Worm (Caenorhabditis elegans) whole organism, young adult: ENCODE measurements around the gene ghi-1.

ENCODE experiments used
- B0261.1 ChIP-seq: sonication (generic microtip); optimal IDR thresholded peaks from 2 replicates; lab custom pipeline; 2016; ENCODE audit warnings: mild to moderate bottlenecking, missing genetic modification characterization, moderate library complexity, missing compliant biosample characterization
- F57A8.1 ChIP-seq: fragments of 200-800 bp; sonication (Bioruptor generic); optimal IDR thresholded peaks from 2 replicates; lab custom pipeline; 2018; ENCODE audit warnings: mild to moderate bottlenecking, missing genetic modification characterization, moderate library complexity, missing compliant biosample characterization
- ama-1 ChIP-seq, 3 experiments: fragments of 150-350 bp in 1 of 3; sonication (generic microtip) in 2 of 3; optimal IDR thresholded peaks; 2 replicates each; lab custom pipeline; 2014 to 2018; ENCODE audit warnings: missing biosample characterization in 2 of 3, missing genetic modification characterization in 2 of 3, missing genetic modification reagents in 2 of 3
- aptf-2 ChIP-seq: fragments of 200-800 bp; sonication (Bioruptor generic); conservative IDR thresholded peaks from 2 replicates; pipeline ENCODE4 v1.3.6; 2022; ENCODE audit warnings: missing genetic modification reagents, missing genetic modification characterization, missing compliant biosample characterization
- chd-7 ChIP-seq: sonication (generic microtip); optimal IDR thresholded peaks from 2 replicates; lab custom pipeline; 2016; ENCODE audit warnings: mild to moderate bottlenecking, missing genetic modification characterization, moderate library complexity, missing compliant biosample characterization
- dpff-1 ChIP-seq: sonication (generic microtip); optimal IDR thresholded peaks from 2 replicates; lab custom pipeline; 2017; ENCODE audit warnings: mild to moderate bottlenecking, missing genetic modification characterization, missing compliant biosample characterization
- egl-18 ChIP-seq: fragments of 200-800 bp; sonication (Bioruptor generic); IDR thresholded peaks from 2 replicates; pipeline ENCODE4 v1.3.6; 2022; ENCODE audit warnings: missing genetic modification reagents, missing genetic modification characterization, missing compliant biosample characterization
- let-607 ChIP-seq, 2 experiments: fragments of 200-800 bp in 1 of 2; sonication (Bioruptor generic) in 1 of 2; sonication (generic microtip) in 1 of 2; optimal IDR thresholded peaks; 2 replicates each; lab custom pipeline; 2016 to 2018; ENCODE audit warnings: mild to moderate bottlenecking in 2 of 2, missing compliant biosample characterization in 2 of 2, missing genetic modification characterization in 2 of 2, moderate library complexity in 2 of 2, missing genotype in 1 of 2
- lin-35 ChIP-seq, 3 experiments: fragments of 150-350 bp in 2 of 3; sonication (generic microtip) in 1 of 3; optimal IDR thresholded peaks; 2 replicates each; lab custom pipeline; 2014 to 2018; ENCODE audit warnings: missing biosample characterization in 3 of 3, missing genetic modification characterization in 3 of 3, missing genetic modification reagents in 3 of 3
- unc-62 ChIP-seq: fragments of 150-350 bp; optimal IDR thresholded peaks from 2 replicates; lab custom pipeline; 2014; ENCODE audit warnings: missing biosample characterization, missing genetic modification reagents, missing genetic modification characterization

ce11 chrII:11616333-11616942 lies 30.1 kb upstream of the ghi-1 start:
- TF ChIP-seq lin-35 (GFP tag; optimal IDR thresholded peaks at IDR 0.05; lab: Kevin White, UChicago): no peak
- no peak for TF ChIP-seq unc-62 (GFP tag; lab: Kevin White, UChicago)
- TF ChIP-seq chd-7: no peak
- no peak for TF ChIP-seq B0261.1 (tag; lab: Kevin White, UChicago)
- TF ChIP-seq egl-18 (GFP tag; lab: Robert Waterston, UW): no peak
- no peak for TF ChIP-seq let-607 (tag; optimal IDR thresholded peaks at IDR 0.05; lab: Kevin White, UChicago)
- TF ChIP-seq aptf-2 (GFP tag; lab: Robert Waterston, UW): no peak
- no peak for TF ChIP-seq F57A8.1
- no peak for TF ChIP-seq dpff-1
- TF ChIP-seq ama-1 (optimal IDR thresholded peaks at IDR 0.05; lab: Kevin White, UChicago): no peak
- no peak for TF ChIP-seq ama-1 (GFP tag; optimal IDR thresholded peaks at IDR 0.05; lab: Kevin White, UChicago)
